Worm (Caenorhabditis elegans) whole organism, dauer: ENCODE measurements around the gene Y43F8C.23.
"Not testable (repeated sequence)": the region's sequence is repeated elsewhere in the genome, so short reads cannot be mapped to it uniquely, and the experiment has no call there.

Source experiments
- unc-62 ChIP-seq: sonication (generic microtip); optimal IDR thresholded peaks from 2 replicates; lab custom pipeline; 2017; ENCODE audit warnings: missing biosample characterization, missing genetic modification reagents, missing genetic modification characterization

Y43F8C.23 gene

DNA sequence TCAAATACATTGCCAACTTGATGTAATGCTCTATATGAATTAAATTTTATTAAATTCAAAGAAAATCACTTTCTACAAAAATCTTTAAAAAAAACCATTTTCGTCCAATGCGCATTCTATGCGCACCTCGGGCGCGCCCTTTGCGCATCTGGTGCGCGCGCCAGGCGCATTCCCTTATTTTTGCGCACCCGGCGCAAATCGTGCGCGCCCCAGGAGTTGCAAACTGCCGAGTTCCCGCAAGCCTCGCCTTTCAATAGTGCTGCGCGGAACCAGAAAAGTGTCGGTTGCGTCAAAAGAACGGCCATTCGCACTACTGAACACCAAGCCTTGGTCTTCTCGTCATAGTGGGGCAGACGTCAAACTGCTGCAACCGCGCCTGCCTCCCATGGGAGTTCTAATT lies 22.2 kb upstream of the Y43F8C.23 start:
- no peak for TF ChIP-seq unc-62 (GFP tag; lab: Kevin White, UChicago)

ce11 chrV:19730280-19730679 lies 18.7 kb upstream of the Y43F8C.23 start, which contains the start of gene Y116F11A.1:
Y116F11A.1 (plus strand) TSS chrV:19730580.
- TF ChIP-seq unc-62 (GFP tag; lab: Kevin White, UChicago): no peak

DNA sequence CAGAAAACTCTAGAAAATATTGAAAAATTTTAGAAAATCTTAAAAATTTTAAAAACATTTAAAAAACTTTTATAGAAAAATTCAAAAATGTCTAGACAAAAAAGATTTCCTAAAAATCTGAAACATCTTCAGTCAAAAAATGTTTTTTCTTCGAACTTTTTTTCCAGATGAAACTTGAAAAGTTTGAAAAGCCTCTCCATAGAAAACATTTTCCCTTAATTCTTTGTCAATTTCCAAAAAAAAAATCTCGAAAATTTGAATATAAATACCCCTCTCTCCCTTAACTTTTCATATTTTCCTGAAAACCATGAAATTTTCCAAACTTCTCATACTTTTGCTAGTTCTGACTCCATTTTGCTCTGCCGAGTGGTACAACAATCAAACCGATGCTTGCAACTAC lies 17.2 kb upstream of the Y43F8C.23 start, which contains the start of gene Y116F11A.3:
Y116F11A.3 (plus strand) TSS at position 301 of the 400 bp plus-strand sequence.
- no peak for TF ChIP-seq unc-62 (GFP tag; lab: Kevin White, UChicago)

DNA sequence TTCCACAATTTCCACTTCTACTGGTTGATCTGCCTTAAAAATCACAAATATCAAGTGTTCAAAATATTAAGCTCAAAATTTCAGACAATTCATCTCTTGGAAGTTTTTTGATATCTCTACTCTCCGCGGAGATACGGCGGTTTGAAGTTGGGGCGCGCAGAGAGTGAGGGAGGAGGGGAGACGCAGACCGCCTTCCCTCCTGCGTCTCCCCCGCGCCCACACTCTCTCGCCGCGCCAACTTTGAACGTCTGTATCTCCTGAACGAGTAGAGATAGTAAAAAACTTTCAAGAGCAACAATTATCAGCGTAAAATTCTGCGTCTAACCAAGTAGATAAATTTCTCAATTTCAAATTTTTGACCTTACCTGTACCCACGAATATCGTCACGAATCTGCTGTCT lies 16.4 kb upstream of the Y43F8C.23 start:
- TF ChIP-seq unc-62 (GFP tag; lab: Kevin White, UChicago): no peak

- no peak for TF ChIP-seq unc-62 (GFP tag; lab: Kevin White, UChicago)
These were observed 13.0 kb upstream of the Y43F8C.23 start for ce11 chrV:19724589-19724988.

DNA sequence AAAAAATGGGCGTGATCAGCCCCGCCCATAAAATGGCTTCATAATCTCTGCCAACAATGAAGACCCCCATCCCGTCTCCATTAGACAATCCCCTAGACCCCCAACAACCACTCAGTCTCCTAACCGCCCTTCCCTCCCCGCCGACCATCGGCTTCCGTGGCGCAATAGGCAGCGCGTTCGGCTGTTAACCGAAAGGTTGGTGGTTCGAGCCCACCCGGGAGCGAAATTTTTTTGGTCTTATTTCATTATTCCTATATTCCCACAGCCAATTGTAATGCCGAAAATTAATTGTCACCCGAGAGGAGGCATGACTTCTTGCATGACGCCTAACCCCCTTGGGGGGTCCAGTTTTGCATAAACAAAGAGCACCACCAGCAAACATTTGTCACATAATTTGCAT lies 11.3 kb upstream of the Y43F8C.23 start:
- TF ChIP-seq unc-62 (GFP tag; lab: Kevin White, UChicago): no peak

DNA sequence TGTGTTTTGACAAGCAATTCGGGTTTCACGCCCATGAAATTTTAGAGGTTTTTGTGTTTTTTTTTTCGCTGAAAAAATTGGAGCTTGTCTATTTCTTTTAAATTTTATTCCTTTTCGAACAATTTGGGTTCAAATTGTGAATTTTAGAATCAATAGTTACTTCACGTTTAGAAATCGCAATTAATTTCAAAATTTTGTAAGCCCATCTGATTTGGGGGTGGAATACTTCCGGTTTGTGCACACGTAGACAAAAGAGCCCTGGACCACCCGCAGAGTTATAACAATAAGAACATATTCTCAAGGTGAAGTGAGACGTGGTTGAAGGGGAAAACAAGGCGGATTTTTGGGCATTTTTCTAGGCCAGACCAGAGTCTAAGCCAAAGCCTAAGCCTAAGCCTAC lies 7.7 kb upstream of the Y43F8C.23 start, which contains the start of gene Y116F11A.6:
Y116F11A.6 (plus strand) TSS at position 301 of the 400 bp plus-strand sequence.
- no peak for TF ChIP-seq unc-62 (GFP tag; lab: Kevin White, UChicago)

- TF ChIP-seq unc-62 (GFP tag; lab: Kevin White, UChicago): no peak
These were observed 7.1 kb upstream of the Y43F8C.23 start for ce11 chrV:19718660-19719059.

DNA sequence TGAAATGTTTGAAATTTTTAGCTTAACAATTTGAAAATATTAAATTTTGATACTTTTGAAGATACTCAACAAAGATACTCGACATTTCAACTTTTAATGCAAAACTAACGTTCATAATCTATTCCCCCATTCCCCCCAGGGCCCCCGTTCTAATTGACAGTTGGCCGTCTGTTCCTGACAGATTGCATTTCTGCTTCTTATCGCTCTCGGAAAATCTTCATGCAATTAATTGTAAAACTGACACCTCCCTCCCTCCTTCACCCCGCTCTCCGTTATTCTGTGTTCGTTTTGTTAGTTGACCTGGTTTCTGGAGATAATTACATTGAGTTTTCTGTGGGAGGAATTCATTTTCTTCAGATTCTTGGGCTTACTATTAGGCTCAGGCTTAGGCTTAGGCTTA lies 6.4 kb upstream of the Y43F8C.23 start:
- no peak for TF ChIP-seq unc-62 (GFP tag; lab: Kevin White, UChicago)

- TF ChIP-seq unc-62 (GFP tag; lab: Kevin White, UChicago): no peak
These were observed 4.3 kb upstream of the Y43F8C.23 start, which contains the start of gene Y43F8C.17 for ce11 chrV:19715847-19716246. Y43F8C.17 (plus strand) TSS chrV:19716147.

DNA sequence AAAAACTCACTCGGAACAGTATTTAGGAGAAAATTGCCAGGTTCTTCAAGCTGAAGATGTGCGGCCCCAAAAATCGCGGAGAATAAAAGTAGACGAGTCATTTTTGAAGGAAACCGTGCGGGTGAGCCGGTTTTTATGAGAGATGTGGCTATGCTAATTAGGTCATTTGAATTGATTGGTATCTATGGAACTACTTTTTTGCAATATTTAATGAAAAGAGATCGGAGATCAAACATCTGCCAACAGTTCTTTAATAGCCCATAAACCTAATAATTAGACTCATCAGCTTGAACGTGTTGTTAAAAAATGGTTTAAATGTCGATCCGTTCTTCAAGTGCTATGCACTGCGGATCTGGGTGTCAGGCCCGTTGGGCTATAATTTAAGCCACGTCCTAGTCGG lies 3.9 kb upstream of the Y43F8C.23 start, which contains the start of gene Y43F8C.16:
Y43F8C.16 (minus strand) TSS at position 101 of the 400 bp plus-strand sequence.
- no peak for TF ChIP-seq unc-62 (GFP tag; lab: Kevin White, UChicago)

- not testable (repeated sequence) for TF ChIP-seq unc-62 (GFP tag; lab: Kevin White, UChicago)
These were observed 1.0 kb downstream of the Y43F8C.23 start, which contains the start of gene Y43F8C.15 for ce11 chrV:19710514-19710913. Y43F8C.15 (minus strand) TSS chrV:19710614.

DNA sequence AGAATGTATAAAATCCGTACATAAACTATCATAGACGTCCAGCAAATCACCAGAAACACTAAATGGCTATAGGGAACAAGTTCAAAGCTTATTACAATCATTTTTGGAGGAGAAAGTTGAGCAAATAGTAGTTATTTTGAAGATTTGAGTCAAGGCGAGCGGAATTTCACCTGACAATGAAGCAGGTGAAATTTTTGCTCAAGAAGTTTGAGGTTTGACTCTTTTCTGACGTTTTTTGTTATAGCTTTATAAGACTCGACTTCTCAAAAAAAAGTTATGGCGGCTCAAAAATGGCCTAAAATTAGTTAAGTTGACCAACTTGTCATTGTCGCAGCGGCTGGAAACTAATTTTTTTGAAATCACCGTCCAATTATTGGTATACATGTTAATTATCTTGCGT lies 2.7 kb downstream of the Y43F8C.23 start, which contains the start of gene srv-3:
srv-3 (minus strand) TSS at position 101 of the 400 bp plus-strand sequence.
- TF ChIP-seq unc-62 (GFP tag; lab: Kevin White, UChicago): no peak

ce11 chrV:19697348-19698172 lies 14.0 kb downstream of the Y43F8C.23 start, which contains the start of the genes Y43F8C.13 and ani-3:
Y43F8C.13 (minus strand) TSS chrV:19697398.
ani-3 (plus strand) TSS chrV:19697732.
- no peak for TF ChIP-seq unc-62 (GFP tag; lab: Kevin White, UChicago)

DNA sequence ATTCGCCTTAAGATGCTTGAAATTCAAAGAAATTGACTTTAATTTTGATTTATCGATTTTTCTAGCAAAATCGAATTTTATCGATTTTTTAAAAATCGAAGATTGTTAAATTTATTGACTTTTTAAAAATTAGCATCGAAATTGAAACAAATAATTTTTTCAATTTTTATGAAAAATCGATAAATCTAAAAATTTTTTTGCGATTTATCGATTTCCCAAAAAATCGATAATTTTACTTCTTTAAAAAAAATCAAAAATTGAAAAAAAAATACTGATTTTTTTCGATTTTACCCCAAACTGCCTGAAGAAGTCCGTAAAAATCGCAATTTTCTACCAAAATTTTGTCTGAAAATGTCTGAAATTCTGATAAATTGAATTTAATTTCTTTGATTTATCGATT lies 19.6 kb downstream of the Y43F8C.23 start:
- no peak for TF ChIP-seq unc-62 (GFP tag; lab: Kevin White, UChicago)

DNA sequence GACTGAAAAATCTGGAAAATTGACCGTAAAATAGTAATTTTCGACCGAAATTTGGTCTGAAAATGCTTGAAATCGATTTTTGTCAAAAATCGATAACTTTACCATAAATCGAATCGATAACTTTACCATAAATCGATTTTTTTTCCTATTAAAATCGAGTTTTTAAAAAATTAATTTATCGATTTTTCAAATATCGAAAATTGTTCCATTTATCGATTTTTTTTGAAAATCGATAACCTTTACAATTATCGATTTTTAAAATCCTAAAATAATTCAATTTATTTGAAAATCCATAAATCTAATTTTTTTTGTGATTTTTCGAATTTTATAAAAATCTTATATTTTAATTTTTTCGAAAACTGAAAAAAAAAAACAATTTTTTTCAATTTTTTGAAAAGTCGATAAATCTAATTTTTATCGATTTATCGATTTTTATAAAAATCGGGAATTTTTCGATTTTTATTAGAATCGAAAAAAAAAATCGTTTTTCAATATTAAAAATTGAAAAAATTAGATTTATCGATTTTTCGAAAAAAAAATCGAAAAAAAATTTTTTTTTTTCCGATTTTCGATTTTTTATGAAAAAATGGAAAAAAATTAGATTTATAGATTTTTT lies 20.2 kb downstream of the Y43F8C.23 start:
- no peak for TF ChIP-seq unc-62 (GFP tag; lab: Kevin White, UChicago)
